Worm (Caenorhabditis elegans) whole organism, late embryonic: ENCODE results near the gene ttr-37.

Experiments used
- K09A11.1 ChIP-seq: sonication (generic microtip); optimal IDR thresholded peaks from 2 replicates; lab custom pipeline; 2017; ENCODE audit warnings: antibody characterized with exemption, mild to moderate bottlenecking, missing genetic modification characterization, missing compliant biosample characterization; ENCODE audit not compliant: insufficient read depth
- ahr-1 ChIP-seq: sonication (generic microtip); optimal IDR thresholded peaks from 2 replicates; lab custom pipeline; 2016; ENCODE audit warnings: missing genetic modification characterization, missing compliant biosample characterization
- ceh-9 ChIP-seq: sonication (generic microtip); optimal IDR thresholded peaks from 2 replicates; lab custom pipeline; 2016; ENCODE audit warnings: mild to moderate bottlenecking, missing genetic modification characterization, inconsistent platforms, missing compliant biosample characterization
- dmd-4 ChIP-seq: sonication (generic microtip); optimal IDR thresholded peaks from 2 replicates; lab custom pipeline; 2016; ENCODE audit warnings: borderline replicate concordance, missing genetic modification characterization, missing compliant biosample characterization
- elt-4 ChIP-seq: sonication (generic microtip); optimal IDR thresholded peaks from 2 replicates; lab custom pipeline; 2016; ENCODE audit warnings: missing genetic modification characterization, missing compliant biosample characterization
- madf-2 ChIP-seq: sonication (generic microtip); optimal IDR thresholded peaks from 2 replicates; lab custom pipeline; 2017; ENCODE audit warnings: missing genetic modification characterization, missing compliant biosample characterization
- nfya-1 ChIP-seq: sonication (generic microtip); optimal IDR thresholded peaks from 2 replicates; lab custom pipeline; 2017; ENCODE audit warnings: missing genetic modification characterization, mild to moderate bottlenecking, missing compliant biosample characterization, antibody characterized with exemption, moderate library complexity
- nhr-11 ChIP-seq: fragments of 150-350 bp; optimal IDR thresholded peaks from 2 replicates; lab custom pipeline; 2014; ENCODE audit warnings: missing biosample characterization, missing genetic modification characterization
- sox-4 ChIP-seq: sonication (generic microtip); optimal IDR thresholded peaks from 2 replicates; lab custom pipeline; 2017; ENCODE audit warnings: mild to moderate bottlenecking, missing genetic modification characterization, inconsistent platforms, missing compliant biosample characterization
- tbx-7 ChIP-seq: sonication (generic microtip); optimal IDR thresholded peaks from 2 replicates; lab custom pipeline; 2016; ENCODE audit warnings: missing genotype, missing genetic modification characterization, missing compliant biosample characterization
- unc-55 ChIP-seq: sonication (generic microtip); optimal IDR thresholded peaks from 2 replicates; lab custom pipeline; 2017; ENCODE audit warnings: missing biosample characterization, missing genetic modification reagents, missing genetic modification characterization

- TF ChIP-seq tbx-7, result no peak
- TF ChIP-seq K09A11.1 (tag; lab: Kevin White, UChicago), result no peak
- TF ChIP-seq nhr-11 (tag; lab: Kevin White, UChicago), result no peak
- no peak for TF ChIP-seq ahr-1 (tag; lab: Kevin White, UChicago)
- no peak for TF ChIP-seq dmd-4 (tag; lab: Kevin White, UChicago)
- no peak for TF ChIP-seq unc-55
- no peak for TF ChIP-seq nfya-1
- TF ChIP-seq ceh-9 (tag; lab: Kevin White, UChicago), result no peak
- no peak for TF ChIP-seq madf-2 (tag; lab: Kevin White, UChicago)
- TF ChIP-seq sox-4 (tag; lab: Kevin White, UChicago), result no peak
- TF ChIP-seq elt-4, result no peak
Observed at ce11 chrX:1299849-1300248, 37.1 kb downstream of the ttr-37 start, which contains the start of gene inso-1.
